Worm (Caenorhabditis elegans): Measurements from ENCODE around the gene Y52E8A.6.

Y52E8A.6 gene

ce11 chrII:4286921-4287320 is 32.8 kb downstream of the Y52E8A.6 start:
- TF ChIP-seq alr-1 (tag; optimal IDR thresholded peaks at IDR 0.05): no peak
- no peak for TF ChIP-seq blmp-1 (tag; optimal IDR thresholded peaks at IDR 0.05; ENCODE audit: insufficient read depth)
- no peak for TF ChIP-seq ztf-11 (tag; optimal IDR thresholded peaks at IDR 0.05)
- TF ChIP-seq ama-1 (optimal IDR thresholded peaks at IDR 0.05): no peak
- TF ChIP-seq C34F6.9 (tag; optimal IDR thresholded peaks at IDR 0.05): no peak
- TF ChIP-seq Y55F3AM.14 (GFP tag; optimal IDR thresholded peaks at IDR 0.05): no peak
- TF ChIP-seq nhr-237 (tag; optimal IDR thresholded peaks at IDR 0.05): no peak
- TF ChIP-seq nhr-129 (tag; optimal IDR thresholded peaks at IDR 0.05): no peak
- no peak for TF ChIP-seq F13H6.1 (tag; optimal IDR thresholded peaks at IDR 0.05)
- TF ChIP-seq zag-1 (tag; optimal IDR thresholded peaks at IDR 0.05): no peak
- TF ChIP-seq sma-9 (GFP tag; optimal IDR thresholded peaks at IDR 0.05): no peak
- no peak for TF ChIP-seq sma-9 (tag; optimal IDR thresholded peaks at IDR 0.05)
- no peak for TF ChIP-seq unc-62 (GFP tag; optimal IDR thresholded peaks at IDR 0.05)
- no peak for TF ChIP-seq R02D3.7 (tag; optimal IDR thresholded peaks at IDR 0.05)
- TF ChIP-seq mab-5 (tag; optimal IDR thresholded peaks at IDR 0.05): no peak
- TF ChIP-seq ztf-4 (tag; optimal IDR thresholded peaks at IDR 0.05): no peak
- no peak for TF ChIP-seq ceh-82 (tag; optimal IDR thresholded peaks at IDR 0.05)
- TF ChIP-seq sem-4 (tag; optimal IDR thresholded peaks at IDR 0.05): no peak
- TF ChIP-seq ztf-1 (GFP tag; conservative IDR thresholded peaks at IDR 0.05): no peak
- TF ChIP-seq crh-2 (tag; optimal IDR thresholded peaks at IDR 0.05): no peak
- no peak for TF ChIP-seq snpc-4 (tag; optimal IDR thresholded peaks at IDR 0.05)

ce11 chrII:4284305-4285193 is 35.2 kb downstream of the Y52E8A.6 start:
- TF ChIP-seq nhr-25 (tag; optimal IDR thresholded peaks at IDR 0.05): no peak

ce11 chrII:4281743-4282142 is 38.0 kb downstream of the Y52E8A.6 start, which contains the start of gene C01F1.5:
Gene C01F1.5 (minus strand): TSS chrII:4281845.
- no peak for TF ChIP-seq skn-1 (tag; optimal IDR thresholded peaks at IDR 0.05)
- TF ChIP-seq ztf-11 (tag; optimal IDR thresholded peaks at IDR 0.05): no peak
- no peak for TF ChIP-seq lin-39 (tag; optimal IDR thresholded peaks at IDR 0.05)
- no peak for TF ChIP-seq ztf-1 (GFP tag; conservative IDR thresholded peaks at IDR 0.05)
- no peak for TF ChIP-seq crh-2 (tag; optimal IDR thresholded peaks at IDR 0.05)
- TF ChIP-seq nhr-237 (tag; optimal IDR thresholded peaks at IDR 0.05): no peak
- no peak for TF ChIP-seq nhr-77 (tag; optimal IDR thresholded peaks at IDR 0.05)
- TF ChIP-seq R02D3.7 (tag; optimal IDR thresholded peaks at IDR 0.05): no peak
- TF ChIP-seq C34F6.9 (tag; optimal IDR thresholded peaks at IDR 0.05): no peak
- TF ChIP-seq ama-1 (optimal IDR thresholded peaks at IDR 0.05): no peak
- TF ChIP-seq gmeb-1 (tag; optimal IDR thresholded peaks at IDR 0.05): no peak
- TF ChIP-seq aly-2 (tag; optimal IDR thresholded peaks at IDR 0.05): no peak
- TF ChIP-seq ceh-82 (tag; optimal IDR thresholded peaks at IDR 0.05): no peak

ce11 chrII:4277639-4278038 is 42.1 kb downstream of the Y52E8A.6 start:
- no peak for TF ChIP-seq lin-39 (tag; optimal IDR thresholded peaks at IDR 0.05)
- TF ChIP-seq Y55F3AM.14 (GFP tag; optimal IDR thresholded peaks at IDR 0.05): no peak
- no peak for TF ChIP-seq ZK546.5 (tag; optimal IDR thresholded peaks at IDR 0.05)
- no peak for TF ChIP-seq ceh-82 (tag; optimal IDR thresholded peaks at IDR 0.05)
- TF ChIP-seq unc-55 (GFP tag; optimal IDR thresholded peaks at IDR 0.05): no peak
- no peak for TF ChIP-seq zag-1 (tag; optimal IDR thresholded peaks at IDR 0.05)
- TF ChIP-seq fos-1 (tag; optimal IDR thresholded peaks at IDR 0.05): no peak
- no peak for TF ChIP-seq nhr-23 (tag; optimal IDR thresholded peaks at IDR 0.05)
- TF ChIP-seq mdl-1 (tag; optimal IDR thresholded peaks at IDR 0.05): no peak
- TF ChIP-seq ceh-16 (tag; optimal IDR thresholded peaks at IDR 0.05): no peak
- no peak for TF ChIP-seq ama-1 (optimal IDR thresholded peaks at IDR 0.05)
- TF ChIP-seq nhr-25 (tag; optimal IDR thresholded peaks at IDR 0.05): no peak
- no peak for TF ChIP-seq dmd-4 (tag; optimal IDR thresholded peaks at IDR 0.05)
- TF ChIP-seq C34F6.9 (tag; optimal IDR thresholded peaks at IDR 0.05): no peak
- TF ChIP-seq nhr-21 (tag; optimal IDR thresholded peaks at IDR 0.05): no peak
- no peak for TF ChIP-seq R02D3.7 (tag; optimal IDR thresholded peaks at IDR 0.05)
- TF ChIP-seq egl-27 (tag; optimal IDR thresholded peaks at IDR 0.05): no peak
- TF ChIP-seq elt-1 (tag; optimal IDR thresholded peaks at IDR 0.05): no peak
- TF ChIP-seq alr-1 (tag; optimal IDR thresholded peaks at IDR 0.05): no peak
- TF ChIP-seq ztf-1 (GFP tag; conservative IDR thresholded peaks at IDR 0.05): no peak

All from whole organism, L2 larva.